Fruit fly (Drosophila melanogaster) whole organism, embryonic: ENCODE data around the gene foxo.

ENCODE experiments used
- Abd-B ChIP-seq: fragments of 200-800 bp; sonication (Bioruptor generic); optimal IDR thresholded peaks from 2 replicates; lab custom pipeline; 2018; ENCODE audit warnings: missing biosample characterization, mild to moderate bottlenecking, missing genetic modification characterization, moderate library complexity
- Aef1 ChIP-seq: fragments of 200-800 bp; sonication (Bioruptor generic); IDR thresholded peaks from 3 replicates; pipeline ENCODE4 v1.3.6; 2022; ENCODE audit warnings: missing biosample characterization, missing genetic modification characterization
- Bdp1 ChIP-seq: fragments of 200-800 bp; sonication (Bioruptor generic); optimal IDR thresholded peaks from 3 replicates; lab custom pipeline; 2016; ENCODE audit warnings: missing biosample characterization, missing genetic modification characterization
- Bteb2 ChIP-seq: fragments of 200-800 bp; sonication (Bioruptor generic); optimal IDR thresholded peaks from 2 replicates; lab custom pipeline; 2016; ENCODE audit warnings: missing biosample characterization, missing genetic modification characterization
- CG1024 ChIP-seq: fragments of 200-800 bp; sonication (Bioruptor generic); IDR thresholded peaks from 2 replicates; pipeline ENCODE4 v1.3.6; 2022; ENCODE audit warnings: missing biosample characterization, missing genetic modification characterization
- CG10274 ChIP-seq: fragments of 200-800 bp; sonication (Bioruptor generic); optimal IDR thresholded peaks from 3 replicates; lab custom pipeline; 2017; ENCODE audit warnings: missing biosample characterization, mild to moderate bottlenecking, missing genetic modification characterization
- CG10366 ChIP-seq: fragments of 200-800 bp; sonication (Bioruptor generic); IDR thresholded peaks from 2 replicates; pipeline ENCODE4 v1.3.6; 2022; ENCODE audit warnings: missing biosample characterization, missing genetic modification characterization
- CG16779 ChIP-seq: fragments of 200-800 bp; sonication (Bioruptor generic); IDR thresholded peaks from 2 replicates; pipeline ENCODE4 v1.3.6; 2022; ENCODE audit warnings: missing biosample characterization, missing genetic modification characterization
- CG16815 ChIP-seq: fragments of 200-800 bp; sonication (Bioruptor generic); optimal IDR thresholded peaks from 3 replicates; lab custom pipeline; 2017; ENCODE audit warnings: missing biosample characterization, mild to moderate bottlenecking, missing genetic modification characterization
- CG17361 ChIP-seq: fragments of 200-800 bp; sonication (Bioruptor generic); IDR thresholded peaks from 3 replicates; pipeline ENCODE4 v1.3.6; 2022; ENCODE audit warnings: missing biosample characterization, missing genetic modification characterization
- CG1792 ChIP-seq: fragments of 200-800 bp; sonication (Bioruptor generic); optimal IDR thresholded peaks from 2 replicates; lab custom pipeline; 2016; ENCODE audit warnings: missing biosample characterization, missing genetic modification characterization
- CG18011 ChIP-seq: fragments of 200-800 bp; sonication (Bioruptor generic); optimal IDR thresholded peaks from 2 replicates; lab custom pipeline; 2017; ENCODE audit warnings: missing biosample characterization, missing genetic modification characterization, mild to moderate bottlenecking, moderate library complexity, missing genotype
- CG2129 ChIP-seq: fragments of 200-800 bp; sonication (Bioruptor generic); IDR thresholded peaks from 2 replicates; pipeline ENCODE4 v1.3.6; 2022; ENCODE audit warnings: missing biosample characterization, missing genetic modification characterization; ENCODE audit not compliant: partially characterized antibody
- CG33557 ChIP-seq: fragments of 200-800 bp; sonication (Bioruptor generic); optimal IDR thresholded peaks from 2 replicates; lab custom pipeline; 2019; ENCODE audit warnings: missing biosample characterization, mild to moderate bottlenecking, missing genetic modification characterization, moderate library complexity
- CG34376 ChIP-seq: fragments of 200-800 bp; sonication (Bioruptor generic); optimal IDR thresholded peaks from 2 replicates; lab custom pipeline; 2018; ENCODE audit warnings: missing biosample characterization, mild to moderate bottlenecking, missing genetic modification characterization
- CG6254 ChIP-seq: fragments of 200-800 bp; sonication (Bioruptor generic); optimal IDR thresholded peaks from 3 replicates; lab custom pipeline; 2017; ENCODE audit warnings: mild to moderate bottlenecking, missing biosample characterization, missing genetic modification reagents, missing genetic modification characterization
- CG6813 ChIP-seq: fragments of 200-800 bp; sonication (Bioruptor generic); optimal IDR thresholded peaks from 2 replicates; lab custom pipeline; 2017; ENCODE audit warnings: missing biosample characterization, missing genetic modification characterization, mild to moderate bottlenecking, moderate library complexity, missing genetic modification reagents
- CG8388 ChIP-seq: fragments of 200-800 bp; sonication (Bioruptor generic); optimal IDR thresholded peaks from 2 replicates; lab custom pipeline; 2019; ENCODE audit warnings: missing biosample characterization, mild to moderate bottlenecking, missing genetic modification characterization, moderate library complexity
- CG9797 ChIP-seq: fragments of 200-800 bp; sonication (Bioruptor generic); optimal IDR thresholded peaks from 3 replicates; lab custom pipeline; 2018; ENCODE audit warnings: missing biosample characterization, mild to moderate bottlenecking, missing genetic modification characterization
- E2f1 ChIP-seq: fragments of 200-800 bp; sonication (Bioruptor generic); IDR thresholded peaks from 2 replicates; pipeline ENCODE4 v1.3.6; 2022; ENCODE audit warnings: missing biosample characterization, missing genetic modification characterization
- Eip74EF ChIP-seq, 2 experiments: fragments of 200-800 bp in 1 of 2; fragments of >200 bp in 1 of 2; sonication (Bioruptor generic) in 1 of 2; optimal IDR thresholded peaks; 2 replicates each; lab custom pipeline; 2017 to 2019; ENCODE audit warnings: missing biosample characterization in 2 of 2, missing genetic modification characterization in 2 of 2, mild to moderate bottlenecking in 1 of 2, moderate library complexity in 1 of 2
- H15 ChIP-seq: fragments of 200-800 bp; sonication (Bioruptor generic); IDR thresholded peaks from 3 replicates; pipeline ENCODE4 v1.3.6; 2022; ENCODE audit warnings: missing biosample characterization, missing genetic modification characterization
- Hand ChIP-seq: fragments of 200-800 bp; sonication (Bioruptor generic); optimal IDR thresholded peaks from 2 replicates; lab custom pipeline; 2017; ENCODE audit warnings: mild to moderate bottlenecking, missing biosample characterization, missing genetic modification reagents, missing genetic modification characterization
- Jarid2 ChIP-seq: fragments of 200-800 bp; sonication (Bioruptor generic); optimal IDR thresholded peaks from 3 replicates; lab custom pipeline; 2017; ENCODE audit warnings: mild to moderate bottlenecking, missing biosample characterization, missing genetic modification reagents, missing genetic modification characterization
- PHDP ChIP-seq: fragments of 200-800 bp; sonication (Bioruptor generic); optimal IDR thresholded peaks from 3 replicates; lab custom pipeline; 2018; ENCODE audit warnings: missing biosample characterization, mild to moderate bottlenecking, missing genetic modification characterization, moderate library complexity
- Rx ChIP-seq: fragments of 200-800 bp; sonication (Bioruptor generic); IDR thresholded peaks from 2 replicates; pipeline ENCODE4 v1.3.6; 2022; ENCODE audit warnings: missing biosample characterization, missing genetic modification characterization
- Ssrp ChIP-seq: fragments of 200-800 bp; sonication (Bioruptor generic); optimal IDR thresholded peaks from 2 replicates; lab custom pipeline; 2018; ENCODE audit warnings: missing biosample characterization, mild to moderate bottlenecking, missing genetic modification characterization, moderate library complexity
- ato ChIP-seq: fragments of 200-800 bp; sonication (Bioruptor generic); IDR thresholded peaks from 2 replicates; pipeline ENCODE4 v1.3.6; 2022; ENCODE audit warnings: missing biosample characterization, missing genetic modification characterization; ENCODE audit not compliant: partially characterized antibody
- crc ChIP-seq: fragments of 200-800 bp; sonication (Bioruptor generic); optimal IDR thresholded peaks from 2 replicates; lab custom pipeline; 2016; ENCODE audit warnings: missing biosample characterization, missing genetic modification characterization
- dysf ChIP-seq: fragments of 200-800 bp; sonication (Bioruptor generic); IDR thresholded peaks from 3 replicates; pipeline ENCODE4 v1.3.6; 2022; ENCODE audit warnings: missing biosample characterization, missing genetic modification characterization
- esg ChIP-seq: fragments of 200-800 bp; sonication (Bioruptor generic); conservative IDR thresholded peaks from 2 replicates; pipeline ENCODE4 v1.3.6; 2022; ENCODE audit warnings: missing biosample characterization, missing genetic modification characterization
- ftz-f1 ChIP-seq: fragments of 200-800 bp; sonication (Bioruptor generic); optimal IDR thresholded peaks from 2 replicates; lab custom pipeline; 2016; ENCODE audit warnings: missing biosample characterization, missing genetic modification characterization
- gcm2 ChIP-seq: fragments of 200-800 bp; sonication (Bioruptor generic); optimal IDR thresholded peaks from 2 replicates; lab custom pipeline; 2016; ENCODE audit warnings: missing biosample characterization, missing genetic modification characterization
- gsb-n ChIP-seq: fragments of 200-800 bp; sonication (Bioruptor generic); optimal IDR thresholded peaks from 3 replicates; lab custom pipeline; 2018; ENCODE audit warnings: missing biosample characterization, mild to moderate bottlenecking, missing genetic modification characterization
- her ChIP-seq: fragments of 200-800 bp; sonication (Bioruptor generic); optimal IDR thresholded peaks from 2 replicates; lab custom pipeline; 2016; ENCODE audit warnings: missing biosample characterization, missing genetic modification characterization
- nom ChIP-seq: fragments of 200-800 bp; sonication (Bioruptor generic); optimal IDR thresholded peaks from 2 replicates; lab custom pipeline; 2017; ENCODE audit warnings: missing biosample characterization, missing genetic modification characterization, mild to moderate bottlenecking, moderate library complexity, missing genetic modification reagents
- pfk ChIP-seq: fragments of 200-800 bp; sonication (Bioruptor generic); optimal IDR thresholded peaks from 2 replicates; lab custom pipeline; 2018; ENCODE audit warnings: missing biosample characterization, mild to moderate bottlenecking, missing genetic modification characterization, moderate library complexity
- pzg ChIP-seq: fragments of 200-800 bp; sonication (Bioruptor generic); optimal IDR thresholded peaks from 3 replicates; lab custom pipeline; 2018; ENCODE audit warnings: missing biosample characterization, mild to moderate bottlenecking, missing genetic modification characterization, moderate library complexity
- ranshi ChIP-seq: fragments of 200-800 bp; sonication (Bioruptor generic); IDR thresholded peaks from 2 replicates; pipeline ENCODE4 v1.3.6; 2022; ENCODE audit warnings: missing biosample characterization, missing genetic modification characterization
- rib ChIP-seq: fragments of 200-800 bp; sonication (Bioruptor generic); IDR thresholded peaks from 2 replicates; pipeline ENCODE4 v1.3.6; 2022; ENCODE audit warnings: missing biosample characterization, missing genetic modification characterization
- ro ChIP-seq: fragments of 200-800 bp; sonication (Bioruptor generic); IDR thresholded peaks from 2 replicates; pipeline ENCODE4 v1.3.6; 2022; ENCODE audit warnings: missing biosample characterization, missing genetic modification characterization
- shn ChIP-seq: fragments of 200-800 bp; sonication (Bioruptor generic); optimal IDR thresholded peaks from 3 replicates; lab custom pipeline; 2016; ENCODE audit warnings: missing biosample characterization, missing genetic modification characterization
- sna ChIP-seq: fragments of 200-800 bp; sonication (Bioruptor generic); IDR thresholded peaks from 2 replicates; pipeline ENCODE4 v1.3.6; 2022; ENCODE audit warnings: missing biosample characterization, missing genetic modification characterization; ENCODE audit not compliant: partially characterized antibody
- tll ChIP-seq, 2 experiments: fragments of 200-800 bp in 1 of 2; fragments of >200 bp in 1 of 2; sonication (Bioruptor generic) in 1 of 2; optimal IDR thresholded peaks; 2 replicates each; lab custom pipeline; 2017 to 2019; ENCODE audit warnings: missing biosample characterization in 2 of 2, missing genetic modification characterization in 2 of 2, mild to moderate bottlenecking in 1 of 2, moderate library complexity in 1 of 2
- tna ChIP-seq: fragments of 200-800 bp; sonication (Bioruptor generic); IDR thresholded peaks from 2 replicates; pipeline ENCODE4 v1.3.6; 2022; ENCODE audit warnings: missing biosample characterization, missing genetic modification characterization; ENCODE audit not compliant: partially characterized antibody
- trem ChIP-seq: fragments of 200-800 bp; optimal IDR thresholded peaks from 3 replicates; lab custom pipeline; 2019; ENCODE audit warnings: missing biosample characterization, mild to moderate bottlenecking, missing genetic modification characterization, moderate library complexity
- tx ChIP-seq: fragments of 200-800 bp; sonication (Bioruptor generic); optimal IDR thresholded peaks from 2 replicates; lab custom pipeline; 2016; ENCODE audit warnings: missing biosample characterization, missing genetic modification characterization
- vfl ChIP-seq: fragments of 200-800 bp; sonication (Bioruptor generic); optimal IDR thresholded peaks from 2 replicates; lab custom pipeline; 2016; ENCODE audit warnings: missing biosample characterization, missing genetic modification characterization
- wor ChIP-seq: fragments of 200-800 bp; sonication (Bioruptor generic); IDR thresholded peaks from 2 replicates; pipeline ENCODE4 v1.3.6; 2022; ENCODE audit warnings: missing biosample characterization, missing genetic modification characterization
- zen ChIP-seq: fragments of 200-800 bp; sonication (Bioruptor generic); optimal IDR thresholded peaks from 3 replicates; lab custom pipeline; 2018; ENCODE audit warnings: missing biosample characterization, mild to moderate bottlenecking, missing genetic modification characterization, moderate library complexity

The foxo gene

dm6 chr3R:14077026-14077425, 20.3 kb downstream of the foxo start (continued):
- TF ChIP-seq trem (tag; lab: Kevin White, UChicago) (peak; percentile 21), CG33557 (GFP tag; lab: Kevin White, UChicago) (no peak), Hand (no peak), esg (GFP tag; lab: Robert Waterston, UW) (peak; percentile 25; the same call in 1 of the 2 replicates), Ssrp (peak; percentile 4), ato (GFP tag; lab: Robert Waterston, UW) (no peak), H15 (GFP tag; lab: Robert Waterston, UW) (peak; percentile 53; the same call in 1 of the 3 replicates), Bteb2 (GFP tag; lab: Kevin White, UChicago) (no peak), her (GFP tag; lab: Kevin White, UChicago) (no peak), CG8388 (GFP tag; lab: Kevin White, UChicago) (no peak), CG18011 (GFP tag; lab: Kevin White, UChicago) (no peak), tx (no peak), CG1024 (peak; percentile 50), rib (GFP tag; lab: Robert Waterston, UW) (no peak), CG10274 (no peak), CG10366 (GFP tag; lab: Robert Waterston, UW) (peak; percentile 40; the same call in 1 of the 2 replicates), crc (no peak), Bdp1 (GFP tag; lab: Kevin White, UChicago) (no peak), ftz-f1 (GFP tag; lab: Kevin White, UChicago) (no peak), shn (GFP tag; lab: Kevin White, UChicago) (no peak), CG17361 (0 out of 3 replicates have a peak, but pooled peaks have one; percentile 15), gsb-n (no peak), nom (peak; percentile 32), CG6254 (GFP tag; lab: Kevin White, UChicago) (peak; percentile 29), ranshi (GFP tag; lab: Robert Waterston, UW) (0 out of 2 replicates have a peak, but pooled peaks have one; percentile 56), Jarid2 (GFP tag; lab: Kevin White, UChicago) (peak; percentile 17), Abd-B (peak; percentile 19), CG1792 (no peak), vfl (no peak), wor (GFP tag; lab: Robert Waterston, UW) (no peak), CG34376 (GFP tag; lab: Kevin White, UChicago) (no peak), CG9797 (GFP tag; lab: Kevin White, UChicago) (no peak), tna (GFP tag; lab: Robert Waterston, UW) (no peak), PHDP (tag; lab: Kevin White, UChicago) (peak; percentile 10), CG16779 (GFP tag; lab: Robert Waterston, UW) (no peak), sna (GFP tag; lab: Robert Waterston, UW) (no peak), CG2129 (GFP tag; lab: Robert Waterston, UW) (no peak), E2f1 (GFP tag; lab: Robert Waterston, UW) (peak; percentile 57; the same call in 1 of the 2 replicates), ro (no peak), pfk (GFP tag; lab: Kevin White, UChicago) (no peak), Rx (GFP tag; lab: Robert Waterston, UW) (0 out of 2 replicates have a peak, but pooled peaks have one; percentile 12), Eip74EF (GFP tag; optimal IDR thresholded peaks at IDR 0.05; lab: Kevin White, UChicago) (no peak), Aef1 (GFP tag; lab: Robert Waterston, UW) (peak; percentile 47; the same call in 2 of the 3 replicates), pzg (no peak), zen (peak; percentile 24), gcm2 (GFP tag; lab: Kevin White, UChicago) (no peak), CG16815 (no peak), CG6813 (GFP tag; lab: Kevin White, UChicago) (no peak), tll (GFP tag; optimal IDR thresholded peaks at IDR 0.05; lab: Kevin White, UChicago) (no peak), dysf (peak; percentile 67)
